Worm (Caenorhabditis elegans) whole organism, L4/young adult: ENCODE data around the gene F28C1.1.

ENCODE experiments used
- W03F9.2 ChIP-seq: fragments of 150-350 bp; optimal IDR thresholded peaks from 2 replicates; lab custom pipeline; 2014; ENCODE audit warnings: missing biosample characterization, missing genetic modification characterization
- dao-5 ChIP-seq: sonication (generic microtip); optimal IDR thresholded peaks from 2 replicates; lab custom pipeline; 2016; ENCODE audit warnings: missing genotype, missing genetic modification characterization, moderate library complexity, missing compliant biosample characterization
- him-1 ChIP-seq: sonication (generic microtip); optimal IDR thresholded peaks from 2 replicates; lab custom pipeline; 2016; ENCODE audit warnings: missing genotype, missing genetic modification reagents, missing genetic modification characterization, missing compliant biosample characterization

DNA sequence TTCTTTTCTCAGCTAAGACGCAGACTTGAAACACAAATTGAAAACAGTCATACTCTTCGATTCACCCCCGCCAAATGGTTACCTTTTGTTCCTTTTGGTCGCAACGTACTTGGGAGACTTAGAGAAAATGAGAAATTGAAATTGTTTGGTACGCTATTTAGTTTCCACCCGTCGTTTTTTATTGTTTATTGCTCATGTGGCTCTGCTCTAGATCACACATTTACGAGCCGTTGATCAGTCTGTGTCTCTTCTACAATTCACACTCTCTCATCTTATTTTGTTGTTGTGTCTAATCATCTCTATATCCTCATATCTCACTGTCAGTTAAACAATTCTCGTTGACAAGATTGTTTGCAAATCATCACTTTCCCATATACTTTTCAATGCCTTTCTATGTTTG is 37.4 kb downstream of the F28C1.1 start:
- TF ChIP-seq him-1 (tag; lab: Kevin White, UChicago) (no peak), W03F9.2 (tag; lab: Kevin White, UChicago) (no peak), dao-5 (tag; lab: Kevin White, UChicago) (no peak)
